Worm (Caenorhabditis elegans) whole organism, young adult: ENCODE results near the gene C35D10.8.

Source experiments
- D2030.7 ChIP-seq: fragments of 200-800 bp; sonication (Bioruptor generic); IDR thresholded peaks from 2 replicates; pipeline ENCODE4 v1.3.6; 2022; ENCODE audit warnings: missing genetic modification reagents, missing genetic modification characterization, missing compliant biosample characterization
- F10E7.11 ChIP-seq: sonication (generic microtip); optimal IDR thresholded peaks from 2 replicates; lab custom pipeline; 2017; ENCODE audit warnings: mild to moderate bottlenecking, missing genetic modification characterization, moderate library complexity, missing compliant biosample characterization
- F23B12.7 ChIP-seq: sonication (generic microtip); optimal IDR thresholded peaks from 2 replicates; lab custom pipeline; 2017; ENCODE audit warnings: missing genetic modification characterization, mild to moderate bottlenecking, missing compliant biosample characterization, antibody characterized with exemption, moderate library complexity; ENCODE audit not compliant: insufficient read depth
- F33H1.4 ChIP-seq: fragments of 200-800 bp; sonication (Bioruptor generic); IDR thresholded peaks from 2 replicates; pipeline ENCODE4 v1.3.6; 2022; ENCODE audit warnings: missing genetic modification reagents, missing genetic modification characterization, missing compliant biosample characterization
- F39B2.1 ChIP-seq: fragments of 200-800 bp; sonication (Bioruptor generic); IDR thresholded peaks from 2 replicates; pipeline ENCODE4 v1.3.6; 2022; ENCODE audit warnings: missing genetic modification reagents, missing genetic modification characterization, missing compliant biosample characterization
- F49E8.2 ChIP-seq: sonication (generic microtip); optimal IDR thresholded peaks from 3 replicates; lab custom pipeline; 2017; ENCODE audit warnings: missing genetic modification characterization, mild to moderate bottlenecking, missing compliant biosample characterization, antibody characterized with exemption, moderate library complexity; ENCODE audit not compliant: insufficient read depth
- F55B11.4 ChIP-seq: sonication (generic microtip); optimal IDR thresholded peaks from 2 replicates; lab custom pipeline; 2016; ENCODE audit warnings: missing compliant biosample characterization, missing genetic modification characterization, borderline replicate concordance; ENCODE audit not compliant: insufficient read depth
- F57A8.1 ChIP-seq: fragments of 200-800 bp; sonication (Bioruptor generic); optimal IDR thresholded peaks from 2 replicates; lab custom pipeline; 2018; ENCODE audit warnings: mild to moderate bottlenecking, missing genetic modification characterization, moderate library complexity, missing compliant biosample characterization
- F57C9.4 ChIP-seq: sonication (generic microtip); optimal IDR thresholded peaks from 2 replicates; lab custom pipeline; 2017; ENCODE audit warnings: mild to moderate bottlenecking, missing genetic modification characterization, missing compliant biosample characterization
- T07F8.4 ChIP-seq: sonication (generic microtip); optimal IDR thresholded peaks from 2 replicates; lab custom pipeline; 2016; ENCODE audit warnings: mild to moderate bottlenecking, missing genetic modification characterization, moderate library complexity, missing compliant biosample characterization
- Y79H2A.3 ChIP-seq: fragments of 200-800 bp; sonication (Bioruptor generic); conservative IDR thresholded peaks from 2 replicates; pipeline ENCODE4 v1.3.6; 2022; ENCODE audit warnings: missing genetic modification reagents, missing genetic modification characterization, missing compliant biosample characterization
- ZK185.1 ChIP-seq: sonication (generic microtip); optimal IDR thresholded peaks from 2 replicates; lab custom pipeline; 2016; ENCODE audit warnings: mild to moderate bottlenecking, missing genetic modification characterization, missing compliant biosample characterization; ENCODE audit not compliant: poor library complexity, severe bottlenecking
- attf-3 ChIP-seq: fragments of 200-800 bp; sonication (Bioruptor generic); conservative IDR thresholded peaks from 2 replicates; pipeline ENCODE4 v1.3.6; 2022; ENCODE audit warnings: missing genetic modification reagents, missing genetic modification characterization, missing compliant biosample characterization
- attf-6 ChIP-seq: fragments of 200-800 bp; sonication (Bioruptor generic); IDR thresholded peaks from 2 replicates; pipeline ENCODE4 v1.3.6; 2022; ENCODE audit warnings: missing genetic modification reagents, missing genetic modification characterization, missing compliant biosample characterization
- bed-2 ChIP-seq: fragments of 200-800 bp; sonication (Bioruptor generic); IDR thresholded peaks from 2 replicates; pipeline ENCODE4 v1.3.6; 2022; ENCODE audit warnings: missing genetic modification reagents, missing genetic modification characterization, missing compliant biosample characterization
- cebp-2 ChIP-seq: fragments of 200-800 bp; sonication (Bioruptor generic); IDR thresholded peaks from 2 replicates; pipeline ENCODE4 v1.3.6; 2022; ENCODE audit warnings: missing genetic modification characterization, missing compliant biosample characterization
- ceh-27 ChIP-seq: fragments of 200-800 bp; sonication (Bioruptor generic); optimal IDR thresholded peaks from 2 replicates; lab custom pipeline; 2018; ENCODE audit warnings: mild to moderate bottlenecking, missing genetic modification characterization, moderate library complexity, missing compliant biosample characterization
- ceh-58 ChIP-seq: fragments of 200-800 bp; sonication (Bioruptor generic); IDR thresholded peaks from 2 replicates; pipeline ENCODE4 v1.3.6; 2022; ENCODE audit warnings: missing genetic modification characterization, missing compliant biosample characterization
- ceh-79 ChIP-seq: sonication (generic microtip); optimal IDR thresholded peaks from 2 replicates; lab custom pipeline; 2017; ENCODE audit warnings: mild to moderate bottlenecking, missing genetic modification characterization, missing compliant biosample characterization
- chd-7 ChIP-seq: sonication (generic microtip); optimal IDR thresholded peaks from 2 replicates; lab custom pipeline; 2016; ENCODE audit warnings: mild to moderate bottlenecking, missing genetic modification characterization, moderate library complexity, missing compliant biosample characterization
- dpff-1 ChIP-seq: sonication (generic microtip); optimal IDR thresholded peaks from 2 replicates; lab custom pipeline; 2017; ENCODE audit warnings: mild to moderate bottlenecking, missing genetic modification characterization, missing compliant biosample characterization
- dpl-1 ChIP-seq: fragments of 150-350 bp; optimal IDR thresholded peaks from 2 replicates; lab custom pipeline; 2014; ENCODE audit warnings: missing biosample characterization, missing genetic modification reagents, missing genetic modification characterization
- efl-1 ChIP-seq: fragments of 150-350 bp; optimal IDR thresholded peaks from 2 replicates; lab custom pipeline; 2014; ENCODE audit warnings: missing biosample characterization, missing genetic modification reagents, missing genetic modification characterization
- egl-18 ChIP-seq: fragments of 200-800 bp; sonication (Bioruptor generic); IDR thresholded peaks from 2 replicates; pipeline ENCODE4 v1.3.6; 2022; ENCODE audit warnings: missing genetic modification reagents, missing genetic modification characterization, missing compliant biosample characterization
- ets-4 ChIP-seq: fragments of 200-800 bp; sonication (Bioruptor generic); optimal IDR thresholded peaks from 2 replicates; lab custom pipeline; 2018; ENCODE audit warnings: mild to moderate bottlenecking, missing genetic modification characterization, missing compliant biosample characterization
- fkh-3 ChIP-seq: sonication (generic microtip); optimal IDR thresholded peaks from 2 replicates; lab custom pipeline; 2016; ENCODE audit warnings: mild to moderate bottlenecking, missing genetic modification characterization, missing compliant biosample characterization
- hrde-1 ChIP-seq: sonication (generic microtip); optimal IDR thresholded peaks from 2 replicates; lab custom pipeline; 2016; ENCODE audit warnings: missing genetic modification characterization, mild to moderate bottlenecking, missing compliant biosample characterization, moderate library complexity, missing genotype, missing genetic modification reagents, borderline replicate concordance
- hsf-1 ChIP-seq: fragments of 200-800 bp; sonication (Bioruptor generic); IDR thresholded peaks from 2 replicates; pipeline ENCODE4 v1.3.6; 2022; ENCODE audit warnings: missing genetic modification reagents, missing genetic modification characterization, missing compliant biosample characterization
- let-607 ChIP-seq, 2 experiments: fragments of 200-800 bp in 1 of 2; sonication (Bioruptor generic) in 1 of 2; sonication (generic microtip) in 1 of 2; optimal IDR thresholded peaks; 2 replicates each; lab custom pipeline; 2016 to 2018; ENCODE audit warnings: mild to moderate bottlenecking in 2 of 2, missing compliant biosample characterization in 2 of 2, missing genetic modification characterization in 2 of 2, moderate library complexity in 2 of 2, missing genotype in 1 of 2
- lin-35 ChIP-seq, 3 experiments: fragments of 150-350 bp in 2 of 3; sonication (generic microtip) in 1 of 3; optimal IDR thresholded peaks; 2 replicates each; lab custom pipeline; 2014 to 2018; ENCODE audit warnings: missing biosample characterization in 3 of 3, missing genetic modification characterization in 3 of 3, missing genetic modification reagents in 3 of 3
- lin-40 ChIP-seq: sonication (generic microtip); optimal IDR thresholded peaks from 2 replicates; lab custom pipeline; 2016; ENCODE audit warnings: missing genetic modification characterization, mild to moderate bottlenecking, missing compliant biosample characterization, missing genotype, missing genetic modification reagents
- lsl-1 ChIP-seq: fragments of 200-800 bp; sonication (Bioruptor generic); optimal IDR thresholded peaks from 2 replicates; lab custom pipeline; 2018; ENCODE audit warnings: mild to moderate bottlenecking, missing genetic modification characterization, moderate library complexity, missing compliant biosample characterization
- lsy-27 ChIP-seq: sonication (generic microtip); optimal IDR thresholded peaks from 2 replicates; lab custom pipeline; 2017; ENCODE audit warnings: missing genetic modification characterization, mild to moderate bottlenecking, missing compliant biosample characterization, antibody characterized with exemption, missing genotype, borderline replicate concordance; ENCODE audit not compliant: insufficient read depth
- madf-8 ChIP-seq: fragments of 200-800 bp; sonication (Bioruptor generic); conservative IDR thresholded peaks from 2 replicates; pipeline ENCODE4 v1.3.6; 2022; ENCODE audit warnings: missing genetic modification reagents, missing genetic modification characterization, missing compliant biosample characterization
- nhr-179 ChIP-seq: sonication (generic microtip); optimal IDR thresholded peaks from 2 replicates; lab custom pipeline; 2016; ENCODE audit warnings: mild to moderate bottlenecking, missing genetic modification characterization, missing compliant biosample characterization
- nhr-80 ChIP-seq: sonication (generic microtip); optimal IDR thresholded peaks from 2 replicates; lab custom pipeline; 2016; ENCODE audit warnings: missing genetic modification characterization, missing compliant biosample characterization
- nhr-90 ChIP-seq: sonication (generic microtip); optimal IDR thresholded peaks from 2 replicates; lab custom pipeline; 2016; ENCODE audit warnings: missing genotype, mild to moderate bottlenecking, missing genetic modification characterization, missing compliant biosample characterization
- pbrm-1 ChIP-seq: fragments of 200-800 bp; sonication (Bioruptor generic); IDR thresholded peaks from 2 replicates; pipeline ENCODE4 v1.3.6; 2022; ENCODE audit warnings: missing genetic modification reagents, missing genetic modification characterization, missing compliant biosample characterization
- pha-4 ChIP-seq: fragments of 150-350 bp; sonication (generic microtip); optimal IDR thresholded peaks from 2 replicates; lab custom pipeline; 2014; ENCODE audit warnings: missing biosample characterization, missing genetic modification reagents, missing genetic modification characterization
- repo-1 ChIP-seq: sonication (generic microtip); optimal IDR thresholded peaks from 2 replicates; lab custom pipeline; 2017; ENCODE audit warnings: mild to moderate bottlenecking, missing genetic modification characterization, missing compliant biosample characterization
- sdz-38 ChIP-seq: sonication (generic microtip); optimal IDR thresholded peaks from 2 replicates; lab custom pipeline; 2016; ENCODE audit warnings: missing genotype, missing genetic modification characterization, missing compliant biosample characterization
- snpc-1.3 ChIP-seq: sonication (generic microtip); optimal IDR thresholded peaks from 2 replicates; lab custom pipeline; 2017; ENCODE audit warnings: missing genetic modification characterization, mild to moderate bottlenecking, missing compliant biosample characterization, antibody characterized with exemption, moderate library complexity, missing genotype, missing genetic modification reagents; ENCODE audit not compliant: insufficient read depth
- somi-1 ChIP-seq: fragments of 200-800 bp; sonication (Bioruptor generic); optimal IDR thresholded peaks from 2 replicates; lab custom pipeline; 2018; ENCODE audit warnings: mild to moderate bottlenecking, missing genetic modification characterization, missing compliant biosample characterization
- unc-130 ChIP-seq: sonication (generic microtip); optimal IDR thresholded peaks from 2 replicates; lab custom pipeline; 2016; ENCODE audit warnings: missing genetic modification reagents, missing genetic modification characterization, missing compliant biosample characterization
- unc-62 ChIP-seq: fragments of 150-350 bp; optimal IDR thresholded peaks from 2 replicates; lab custom pipeline; 2014; ENCODE audit warnings: missing biosample characterization, missing genetic modification reagents, missing genetic modification characterization
- ztf-18 ChIP-seq: sonication (generic microtip); optimal IDR thresholded peaks from 2 replicates; lab custom pipeline; 2016; ENCODE audit warnings: missing genotype, mild to moderate bottlenecking, missing genetic modification characterization, missing compliant biosample characterization
- ztf-25 ChIP-seq: fragments of 200-800 bp; sonication (Bioruptor generic); IDR thresholded peaks from 2 replicates; pipeline ENCODE4 v1.3.6; 2022; ENCODE audit warnings: missing genetic modification reagents, missing genetic modification characterization, missing compliant biosample characterization

The C35D10.8 gene

ce11 chrIII:4899728-4900127 is 44.7 kb downstream of the C35D10.8 start (continued):
- peak; percentile 93 for TF ChIP-seq ceh-79 (tag; lab: Kevin White, UChicago)
- peak; percentile 7 for TF ChIP-seq dpff-1 (tag; lab: Kevin White, UChicago)
- TF ChIP-seq hsf-1 (GFP tag; lab: Robert Waterston, UW), result peak; percentile 75
- TF ChIP-seq ceh-58 (GFP tag; lab: Robert Waterston, UW), result peak; percentile 84; the same call in 1 of the 2 replicates
- TF ChIP-seq pha-4, result peak; percentile 84
- TF ChIP-seq madf-8 (GFP tag; lab: Robert Waterston, UW), result peak; percentile 47
- TF ChIP-seq repo-1, result peak; percentile 97
- TF ChIP-seq nhr-80 (tag; lab: Kevin White, UChicago), result peak; percentile 99
- peak; percentile 32 for TF ChIP-seq dpl-1 (GFP tag; lab: Kevin White, UChicago)
- no peak for TF ChIP-seq sdz-38
- peak; percentile 78 for TF ChIP-seq F33H1.4
- peak; percentile 100 for TF ChIP-seq chd-7 (tag; lab: Kevin White, UChicago)
- no peak for TF ChIP-seq F55B11.4 (tag; lab: Kevin White, UChicago)
- TF ChIP-seq F10E7.11 (tag; lab: Kevin White, UChicago), result peak; percentile 80
- peak; percentile 76 for TF ChIP-seq Y79H2A.3
- peak; percentile 6 for TF ChIP-seq F49E8.2 (tag; lab: Kevin White, UChicago)
- peak; percentile 41 for TF ChIP-seq F23B12.7 (tag; lab: Kevin White, UChicago)
- peak; percentile 94 to 95 for TF ChIP-seq let-607 (tag; optimal IDR thresholded peaks at IDR 0.05; lab: Kevin White, UChicago)
- peak; percentile 99 for TF ChIP-seq ets-4
- peak; percentile 86 for TF ChIP-seq bed-2 (GFP tag; lab: Robert Waterston, UW)
- TF ChIP-seq F57C9.4 (tag; lab: Kevin White, UChicago), result peak; percentile 58
- TF ChIP-seq unc-130 (GFP tag; lab: Kevin White, UChicago), result peak; percentile 9
- TF ChIP-seq cebp-2 (GFP tag; lab: Robert Waterston, UW), result no peak
- peak; percentile 66 for TF ChIP-seq efl-1
- 0 out of 2 replicates have a peak, but pooled peaks have one; percentile 62 for TF ChIP-seq attf-6 (GFP tag; lab: Robert Waterston, UW)
- TF ChIP-seq F39B2.1, result no peak
- peak in 2 of 3 experiments; percentile 68 to 96 for TF ChIP-seq lin-35 (GFP tag; optimal IDR thresholded peaks at IDR 0.05; lab: Kevin White, UChicago)
- peak; percentile 94 for TF ChIP-seq egl-18
- peak; percentile 77 for TF ChIP-seq unc-62 (GFP tag; lab: Kevin White, UChicago)
- peak; percentile 96 for TF ChIP-seq ZK185.1 (tag; lab: Kevin White, UChicago)
- peak; percentile 97 for TF ChIP-seq nhr-90
- peak; percentile 97 for TF ChIP-seq pbrm-1 (GFP tag; lab: Robert Waterston, UW)
- TF ChIP-seq ceh-27, result peak; percentile 100
- TF ChIP-seq lsl-1 (GFP tag; lab: Kevin White, UChicago), result peak; percentile 49
- no peak for TF ChIP-seq nhr-179
- peak; percentile 41 for TF ChIP-seq D2030.7 (GFP tag; lab: Robert Waterston, UW)
- TF ChIP-seq fkh-3 (tag; lab: Kevin White, UChicago), result no peak
- TF ChIP-seq lin-40, result peak; percentile 99
- no peak for TF ChIP-seq snpc-1.3 (tag; lab: Kevin White, UChicago)
- peak; percentile 87 for TF ChIP-seq ztf-18 (tag; lab: Kevin White, UChicago)
- TF ChIP-seq hrde-1 (tag; lab: Kevin White, UChicago), result no peak
- TF ChIP-seq F57A8.1 (GFP tag; lab: Kevin White, UChicago), result peak; percentile 22
- 0 out of 2 replicates have a peak, but pooled peaks have one; percentile 70 for TF ChIP-seq ztf-25 (GFP tag; lab: Robert Waterston, UW)
- peak; percentile 100 for TF ChIP-seq somi-1 (GFP tag; lab: Kevin White, UChicago)
- TF ChIP-seq lsy-27 (tag; lab: Kevin White, UChicago), result no peak
- peak; percentile 38 for TF ChIP-seq T07F8.4 (tag; lab: Kevin White, UChicago)
- peak; percentile 76 for TF ChIP-seq attf-3 (GFP tag; lab: Robert Waterston, UW)
